Fruit fly (Drosophila melanogaster) whole organism, embryonic: Measurements from ENCODE around the gene CG15034.
A peak's percentile ranks its signal among the peaks of the same experiment; 100 is the strongest.

Source experiments
- BEAF-32 ChIP-seq: fragments of 200-800 bp; sonication (Bioruptor generic); optimal IDR thresholded peaks from 3 replicates; lab custom pipeline; 2017; ENCODE audit warnings: missing biosample characterization, missing genetic modification characterization, mild to moderate bottlenecking, moderate library complexity, missing genetic modification reagents
- BtbVII ChIP-seq: fragments of 200-800 bp; sonication (Bioruptor generic); optimal IDR thresholded peaks from 3 replicates; lab custom pipeline; 2017; ENCODE audit warnings: missing biosample characterization, mild to moderate bottlenecking, missing genetic modification characterization
- CG10543 ChIP-seq: fragments of 200-800 bp; sonication (Bioruptor generic); optimal IDR thresholded peaks from 3 replicates; lab custom pipeline; 2017; ENCODE audit warnings: missing biosample characterization, mild to moderate bottlenecking, missing genetic modification characterization, moderate library complexity
- CG10565 ChIP-seq: fragments of 200-800 bp; sonication (Bioruptor generic); optimal IDR thresholded peaks from 3 replicates; lab custom pipeline; 2016; ENCODE audit warnings: missing biosample characterization, mild to moderate bottlenecking, missing genetic modification characterization
- CG11247 ChIP-seq: fragments of 200-800 bp; sonication (Bioruptor generic); IDR thresholded peaks from 2 replicates; pipeline ENCODE4 v1.3.6; 2022; ENCODE audit warnings: missing biosample characterization, missing genetic modification characterization
- CG11696 ChIP-seq: fragments of 200-800 bp; sonication (Bioruptor generic); IDR thresholded peaks from 2 replicates; pipeline ENCODE4 v1.3.6; 2022; ENCODE audit warnings: missing biosample characterization, missing genetic modification characterization
- CG12219 ChIP-seq: fragments of 200-800 bp; sonication (Bioruptor generic); optimal IDR thresholded peaks from 3 replicates; lab custom pipeline; 2018; ENCODE audit warnings: missing biosample characterization, mild to moderate bottlenecking, missing genetic modification characterization
- CG12299 ChIP-seq: fragments of 200-800 bp; sonication (Bioruptor generic); optimal IDR thresholded peaks from 2 replicates; lab custom pipeline; 2018; ENCODE audit warnings: missing biosample characterization, mild to moderate bottlenecking, missing genetic modification characterization
- CG12659 ChIP-seq: fragments of 200-800 bp; sonication (Bioruptor generic); optimal IDR thresholded peaks from 3 replicates; lab custom pipeline; 2017; ENCODE audit warnings: mild to moderate bottlenecking, missing biosample characterization, missing genetic modification reagents, missing genetic modification characterization
- CG12942 ChIP-seq: fragments of 200-800 bp; sonication (Bioruptor generic); optimal IDR thresholded peaks from 3 replicates; lab custom pipeline; 2016; ENCODE audit warnings: missing biosample characterization, missing genetic modification characterization
- CG13123 ChIP-seq: fragments of 200-800 bp; sonication (Bioruptor generic); optimal IDR thresholded peaks from 2 replicates; lab custom pipeline; 2016; ENCODE audit warnings: missing biosample characterization, missing genetic modification characterization
- CG15601 ChIP-seq: fragments of 200-800 bp; sonication (Bioruptor generic); optimal IDR thresholded peaks from 3 replicates; lab custom pipeline; 2019; ENCODE audit warnings: missing biosample characterization, mild to moderate bottlenecking, missing genetic modification characterization, moderate library complexity
- CG18262 ChIP-seq: fragments of 200-800 bp; optimal IDR thresholded peaks from 3 replicates; lab custom pipeline; 2019; ENCODE audit warnings: missing biosample characterization, mild to moderate bottlenecking, missing genetic modification characterization, moderate library complexity
- CG1832 ChIP-seq: fragments of 200-800 bp; sonication (Bioruptor generic); optimal IDR thresholded peaks from 2 replicates; lab custom pipeline; 2017; ENCODE audit warnings: missing biosample characterization, mild to moderate bottlenecking, missing genetic modification characterization, inconsistent platforms
- CG32767 ChIP-seq: fragments of 200-800 bp; sonication (Bioruptor generic); IDR thresholded peaks from 2 replicates; pipeline ENCODE4 v1.3.6; 2022; ENCODE audit warnings: missing biosample characterization, missing genetic modification characterization
- CG3847 ChIP-seq: fragments of 200-800 bp; sonication (Bioruptor generic); IDR thresholded peaks from 2 replicates; pipeline ENCODE4 v1.3.6; 2022; ENCODE audit warnings: missing biosample characterization, missing genetic modification characterization
- CG4282 ChIP-seq: fragments of 200-800 bp; sonication (Bioruptor generic); optimal IDR thresholded peaks from 2 replicates; lab custom pipeline; 2016; ENCODE audit warnings: missing biosample characterization, missing genetic modification characterization
- CG4404 ChIP-seq: fragments of 200-800 bp; sonication (Bioruptor generic); IDR thresholded peaks from 2 replicates; pipeline ENCODE4 v1.3.6; 2022; ENCODE audit warnings: missing biosample characterization, missing genetic modification characterization
- CG5180 ChIP-seq: fragments of 200-800 bp; sonication (Bioruptor generic); optimal IDR thresholded peaks from 3 replicates; lab custom pipeline; 2017; ENCODE audit warnings: missing biosample characterization, missing genetic modification characterization, mild to moderate bottlenecking, moderate library complexity, missing genetic modification reagents
- CG6854 ChIP-seq: fragments of 200-800 bp; sonication (Bioruptor generic); optimal IDR thresholded peaks from 3 replicates; lab custom pipeline; 2017; ENCODE audit warnings: missing biosample characterization, mild to moderate bottlenecking, missing genetic modification characterization
- CG7987 ChIP-seq: fragments of 200-800 bp; sonication (Bioruptor generic); optimal IDR thresholded peaks from 2 replicates; lab custom pipeline; 2018; ENCODE audit warnings: missing biosample characterization, mild to moderate bottlenecking, missing genetic modification characterization, moderate library complexity
- CG8281 ChIP-seq: fragments of 200-800 bp; sonication (Bioruptor generic); optimal IDR thresholded peaks from 2 replicates; lab custom pipeline; 2018; ENCODE audit warnings: missing biosample characterization, mild to moderate bottlenecking, missing genetic modification characterization, moderate library complexity
- CG9215 ChIP-seq: fragments of 200-800 bp; sonication (Bioruptor generic); IDR thresholded peaks from 2 replicates; pipeline ENCODE4 v1.3.6; 2022; ENCODE audit warnings: missing biosample characterization, missing genetic modification characterization
- CG9609 ChIP-seq: fragments of 200-800 bp; sonication (Bioruptor generic); optimal IDR thresholded peaks from 3 replicates; lab custom pipeline; 2016; ENCODE audit warnings: missing biosample characterization, missing genetic modification characterization
- CkIIα-i1 ChIP-seq: fragments of 200-800 bp; sonication (Bioruptor generic); IDR thresholded peaks from 2 replicates; pipeline ENCODE4 v1.3.6; 2022; ENCODE audit warnings: missing biosample characterization, missing genetic modification characterization
- D19B ChIP-seq: fragments of 200-800 bp; sonication (Bioruptor generic); optimal IDR thresholded peaks from 2 replicates; lab custom pipeline; 2017; ENCODE audit warnings: missing biosample characterization, mild to moderate bottlenecking, missing genetic modification characterization
- Gug ChIP-seq: fragments of 200-800 bp; sonication (Bioruptor generic); IDR thresholded peaks from 4 replicates; pipeline ENCODE4 v1.3.6; 2022; ENCODE audit warnings: missing biosample characterization, missing genetic modification characterization
- NK7.1 ChIP-seq: fragments of 200-800 bp; sonication (Bioruptor generic); optimal IDR thresholded peaks from 3 replicates; lab custom pipeline; 2016; ENCODE audit warnings: missing biosample characterization, missing genetic modification characterization
- Neu2 ChIP-seq: fragments of 200-800 bp; sonication (Bioruptor generic); optimal IDR thresholded peaks from 3 replicates; lab custom pipeline; 2016; ENCODE audit warnings: missing biosample characterization, missing genetic modification characterization, borderline replicate concordance
- TFAM ChIP-seq: fragments of 200-800 bp; sonication (Bioruptor generic); optimal IDR thresholded peaks from 2 replicates; lab custom pipeline; 2017; ENCODE audit warnings: missing biosample characterization, missing genetic modification characterization, inconsistent platforms
- Tbp ChIP-seq: fragments of >200 bp; optimal IDR thresholded peaks from 2 replicates; lab custom pipeline; 2018; ENCODE audit warnings: missing biosample characterization, missing genetic modification characterization
- al ChIP-seq: fragments of 200-800 bp; sonication (Bioruptor generic); IDR thresholded peaks from 2 replicates; pipeline ENCODE4 v1.3.6; 2022; ENCODE audit warnings: missing biosample characterization, missing genetic modification characterization
- amos ChIP-seq: fragments of 200-800 bp; sonication (Bioruptor generic); IDR thresholded peaks from 2 replicates; pipeline ENCODE4 v1.3.6; 2022; ENCODE audit warnings: missing biosample characterization, missing genetic modification characterization; ENCODE audit not compliant: partially characterized antibody
- ap ChIP-seq: fragments of 200-800 bp; sonication (Bioruptor generic); IDR thresholded peaks from 2 replicates; pipeline ENCODE4 v1.3.6; 2022; ENCODE audit warnings: missing biosample characterization, missing genetic modification characterization
- ash1 ChIP-seq: fragments of 200-800 bp; sonication (Bioruptor generic); optimal IDR thresholded peaks from 2 replicates; lab custom pipeline; 2018; ENCODE audit warnings: missing biosample characterization, mild to moderate bottlenecking, missing genetic modification characterization
- ato ChIP-seq: fragments of 200-800 bp; sonication (Bioruptor generic); IDR thresholded peaks from 2 replicates; pipeline ENCODE4 v1.3.6; 2022; ENCODE audit warnings: missing biosample characterization, missing genetic modification characterization; ENCODE audit not compliant: partially characterized antibody
- chinmo ChIP-seq: fragments of 200-800 bp; sonication (Bioruptor generic); IDR thresholded peaks from 4 replicates; pipeline ENCODE4 v1.3.6; 2022; ENCODE audit warnings: missing biosample characterization, missing genetic modification characterization; ENCODE audit not compliant: partially characterized antibody
- chn ChIP-seq: fragments of 200-800 bp; sonication (Bioruptor generic); optimal IDR thresholded peaks from 2 replicates; lab custom pipeline; 2016; ENCODE audit warnings: missing biosample characterization, missing genetic modification characterization
- ci ChIP-seq: fragments of 200-800 bp; sonication (Bioruptor generic); IDR thresholded peaks from 3 replicates; pipeline ENCODE4 v1.3.6; 2022; ENCODE audit warnings: missing biosample characterization, missing genetic modification characterization
- crol ChIP-seq: fragments of 200-800 bp; sonication (Bioruptor generic); IDR thresholded peaks from 2 replicates; pipeline ENCODE4 v1.3.6; 2022; ENCODE audit warnings: missing biosample characterization, missing genetic modification characterization
- her ChIP-seq: fragments of 200-800 bp; sonication (Bioruptor generic); optimal IDR thresholded peaks from 2 replicates; lab custom pipeline; 2016; ENCODE audit warnings: missing biosample characterization, missing genetic modification characterization
- lilli ChIP-seq: fragments of 200-800 bp; sonication (Bioruptor generic); optimal IDR thresholded peaks from 3 replicates; lab custom pipeline; 2016; ENCODE audit warnings: missing biosample characterization, missing genetic modification characterization
- lola ChIP-seq, 3 experiments: fragments of >200 bp in 2 of 3; fragments of 200-800 bp in 1 of 3; sonication (Bioruptor generic) in 1 of 3; optimal IDR thresholded peaks; 2 replicates each; lab custom pipeline; 2017 to 2019; ENCODE audit warnings: missing biosample characterization in 3 of 3, missing genetic modification characterization in 3 of 3, mild to moderate bottlenecking in 1 of 3, moderate library complexity in 1 of 3
- nerfin-1 ChIP-seq: fragments of 200-800 bp; sonication (Bioruptor generic); optimal IDR thresholded peaks from 3 replicates; lab custom pipeline; 2019; ENCODE audit warnings: missing biosample characterization, mild to moderate bottlenecking, missing genetic modification characterization, moderate library complexity
- p53 ChIP-seq: fragments of 200-800 bp; sonication (Bioruptor generic); optimal IDR thresholded peaks from 2 replicates; lab custom pipeline; 2016; ENCODE audit warnings: missing biosample characterization, missing genetic modification characterization
- peb ChIP-seq: fragments of 200-800 bp; sonication (Bioruptor generic); IDR thresholded peaks from 2 replicates; pipeline ENCODE4 v1.3.6; 2022; ENCODE audit warnings: missing biosample characterization, missing genetic modification characterization
- prd ChIP-seq, 3 experiments: fragments of >200 bp in 2 of 3; fragments of 200-800 bp in 1 of 3; sonication (Bioruptor generic) in 1 of 3; optimal IDR thresholded peaks in 2 of 3; IDR thresholded peaks in 1 of 3; 2 replicates in 2 of 3; 3 replicates in 1 of 3; pipeline versions ENCODE4 v1.3.6 to Lab custom; 2017 to 2022; ENCODE audit warnings: missing biosample characterization in 1 of 3, missing genetic modification characterization in 1 of 3
- stc ChIP-seq: fragments of 200-800 bp; sonication (Bioruptor generic); IDR thresholded peaks from 2 replicates; pipeline ENCODE4 v1.3.6; 2022; ENCODE audit warnings: missing biosample characterization, missing genetic modification characterization
- tap ChIP-seq: fragments of 200-800 bp; optimal IDR thresholded peaks from 3 replicates; lab custom pipeline; 2019; ENCODE audit warnings: missing biosample characterization, mild to moderate bottlenecking, missing genetic modification characterization, moderate library complexity
- unpg ChIP-seq: fragments of 200-800 bp; sonication (Bioruptor generic); optimal IDR thresholded peaks from 3 replicates; lab custom pipeline; 2018; ENCODE audit warnings: missing biosample characterization, mild to moderate bottlenecking, missing genetic modification characterization, moderate library complexity
- zen2 ChIP-seq: fragments of 200-800 bp; sonication (Bioruptor generic); IDR thresholded peaks from 3 replicates; pipeline ENCODE4 v1.3.6; 2022; ENCODE audit warnings: missing biosample characterization, missing genetic modification characterization; ENCODE audit not compliant: partially characterized antibody

CG15034 gene

DNA sequence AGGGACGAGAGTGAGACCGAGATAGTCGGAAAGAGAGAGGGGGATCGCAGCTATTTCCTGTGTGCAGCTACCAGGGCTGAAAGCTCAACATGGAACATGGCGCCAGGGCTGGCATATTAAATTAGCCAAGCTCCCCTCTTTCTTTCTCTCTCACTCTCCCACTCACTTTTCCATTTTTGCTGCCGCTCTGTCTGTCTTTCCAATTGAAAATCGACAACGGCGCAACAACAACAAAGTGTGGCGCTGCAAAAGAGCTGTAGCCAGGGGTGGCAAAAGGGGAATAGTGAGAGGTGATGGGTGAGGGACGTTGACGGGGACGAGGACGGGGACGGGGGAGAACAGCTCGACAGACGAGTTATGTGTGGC lies 47.0 kb downstream of the CG15034 start (continued):
- TF ChIP-seq prd (optimal IDR thresholded peaks at IDR 0.05; lab: Kevin White, UChicago) (no peak), prd (GFP tag; IDR thresholded peaks at IDR 0.05; lab: Robert Waterston, UW) (no peak), CG11696 (GFP tag; lab: Robert Waterston, UW) (no peak), CG3847 (GFP tag; lab: Robert Waterston, UW) (no peak), BtbVII (peak; percentile 23), CG9215 (GFP tag; lab: Robert Waterston, UW) (no peak), BEAF-32 (GFP tag; lab: Kevin White, UChicago) (no peak), chinmo (GFP tag; lab: Robert Waterston, UW) (no peak), CG13123 (GFP tag; lab: Kevin White, UChicago) (no peak), CG12219 (no peak), stc (GFP tag; lab: Robert Waterston, UW) (no peak), CG6854 (GFP tag; lab: Kevin White, UChicago) (no peak), chn (no peak), D19B (no peak), ap (no peak), NK7.1 (GFP tag; lab: Kevin White, UChicago) (no peak), ato (GFP tag; lab: Robert Waterston, UW) (no peak), CG8281 (tag; lab: Kevin White, UChicago) (no peak), al (GFP tag; lab: Robert Waterston, UW) (0 out of 2 replicates have a peak, but pooled peaks have one; percentile 21), CG12942 (GFP tag; lab: Kevin White, UChicago) (no peak), ash1 (GFP tag; lab: Kevin White, UChicago) (no peak), CG11247 (GFP tag; lab: Robert Waterston, UW) (no peak), amos (GFP tag; lab: Robert Waterston, UW) (no peak), CG10565 (GFP tag; lab: Kevin White, UChicago) (no peak), CkIIα-i1 (GFP tag; lab: Robert Waterston, UW) (no peak), CG7987 (GFP tag; lab: Kevin White, UChicago) (no peak), CG10543 (GFP tag; lab: Kevin White, UChicago) (no peak), Tbp (GFP tag; lab: Kevin White, UChicago) (no peak), ci (GFP tag; lab: Robert Waterston, UW) (peak; percentile 29; the same call in 2 of the 3 replicates), p53 (GFP tag; lab: Kevin White, UChicago) (no peak), Gug (GFP tag; lab: Robert Waterston, UW) (0 out of 4 replicates have a peak, but pooled peaks have one; percentile 3), tap (no peak), CG15601 (tag; lab: Kevin White, UChicago) (no peak), CG9609 (GFP tag; lab: Kevin White, UChicago) (no peak), crol (GFP tag; lab: Robert Waterston, UW) (peak; percentile 97), CG5180 (GFP tag; lab: Kevin White, UChicago) (no peak), CG12299 (no peak), zen2 (no peak), CG12659 (GFP tag; lab: Kevin White, UChicago) (peak; percentile 9), peb (GFP tag; lab: Robert Waterston, UW) (0 out of 2 replicates have a peak, but pooled peaks have one; percentile 21), nerfin-1 (no peak), lola (GFP tag; optimal IDR thresholded peaks at IDR 0.05; lab: Kevin White, UChicago) (no peak), CG32767 (GFP tag; lab: Robert Waterston, UW) (no peak), unpg (peak; percentile 24), Neu2 (GFP tag; lab: Kevin White, UChicago) (no peak), CG1832 (GFP tag; lab: Kevin White, UChicago) (peak; percentile 25), lilli (GFP tag; lab: Kevin White, UChicago) (no peak), her (GFP tag; lab: Kevin White, UChicago) (no peak), CG4404 (no peak), TFAM (no peak), CG18262 (peak; percentile 14), CG4282 (no peak)
